Fruit fly (Drosophila melanogaster): ENCODE results near the gene CG45012.

The CG45012 gene

DNA sequence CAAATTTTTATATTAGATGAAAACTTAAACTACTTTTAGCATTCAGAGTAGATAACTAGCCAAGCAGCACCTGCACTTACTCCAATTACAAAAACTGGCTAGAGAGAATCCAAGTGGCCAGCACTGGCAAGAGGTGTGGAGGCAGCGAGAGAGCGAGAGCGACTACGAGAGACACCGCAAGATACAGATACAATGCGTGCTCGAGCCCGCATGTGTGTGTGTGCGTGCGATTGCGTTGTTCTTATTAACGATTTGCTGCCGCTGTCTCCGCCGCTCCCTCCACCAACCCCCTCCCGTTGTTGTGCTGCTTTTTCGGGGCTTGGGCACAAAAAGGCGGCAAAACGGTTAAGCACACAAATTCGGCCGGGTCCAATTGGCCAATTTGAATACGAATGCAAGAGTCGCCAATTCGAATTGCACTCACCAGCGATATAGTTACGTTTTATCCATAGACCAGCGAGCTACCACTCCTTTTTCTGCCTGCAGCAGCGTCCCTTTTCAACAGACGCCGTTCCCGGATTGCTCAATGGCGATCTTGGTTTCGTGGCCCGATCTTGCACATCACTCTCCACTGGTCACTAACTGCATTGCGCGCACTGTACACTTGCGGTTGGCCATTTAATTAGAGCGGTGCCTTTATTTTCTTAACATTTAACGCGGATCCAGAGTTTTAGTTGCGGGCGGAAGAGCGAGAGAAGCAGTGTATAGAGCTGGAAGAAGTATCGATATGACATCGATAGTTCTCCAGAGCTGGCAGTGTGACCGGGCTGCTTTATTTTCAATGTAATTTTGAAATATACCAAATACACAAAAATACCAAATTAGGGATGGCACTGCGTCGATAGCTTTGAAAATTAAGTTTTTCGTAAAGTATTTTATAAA is 25.5 kb upstream of the CG45012 start, which contains the start of gene crol (continued):
- TF ChIP-seq CG7556 (GFP tag; optimal IDR thresholded peaks at IDR 0.05) (no peak), Vsx1 (GFP tag; optimal IDR thresholded peaks at IDR 0.05) (no peak), Ada2b (GFP tag; IDR thresholded peaks at IDR 0.05) (no peak), D19B (GFP tag; optimal IDR thresholded peaks at IDR 0.05) (no peak), ap (GFP tag; IDR thresholded peaks at IDR 0.05) (no peak), phol (tag; optimal IDR thresholded peaks at IDR 0.05) (peak; percentile 43), nmo (GFP tag; optimal IDR thresholded peaks at IDR 0.05) (peak; percentile 50), CG34224 (GFP tag; IDR thresholded peaks at IDR 0.05; ENCODE audit: partially characterized antibody) (peak; percentile 88), CG10147 (GFP tag; optimal IDR thresholded peaks at IDR 0.05) (no peak), dysf (GFP tag; IDR thresholded peaks at IDR 0.05) (no peak; the same call in 2 of the 3 replicates), CG6854 (GFP tag; optimal IDR thresholded peaks at IDR 0.05) (no peak), CG13287 (GFP tag; IDR thresholded peaks at IDR 0.05; ENCODE audit: partially characterized antibody) (peak; percentile 94), CG15269 (tag; optimal IDR thresholded peaks at IDR 0.05) (peak; percentile 1), CG9727 (GFP tag; optimal IDR thresholded peaks at IDR 0.05) (peak; percentile 24), trem (tag; optimal IDR thresholded peaks at IDR 0.05) (peak; percentile 63), Camta (GFP tag; optimal IDR thresholded peaks at IDR 0.05) (no peak), tio (GFP tag; optimal IDR thresholded peaks at IDR 0.05) (no peak), CG16815 (GFP tag; optimal IDR thresholded peaks at IDR 0.05) (no peak), ems (GFP tag; optimal IDR thresholded peaks at IDR 0.05) (no peak), Meics (GFP tag; optimal IDR thresholded peaks at IDR 0.05) (peak; percentile 7), lov (optimal IDR thresholded peaks at IDR 0.05) (no peak), lov (GFP tag; IDR thresholded peaks at IDR 0.05) (no peak), jing (GFP tag; optimal IDR thresholded peaks at IDR 0.05) (no peak), CG17802 (tag; optimal IDR thresholded peaks at IDR 0.05) (no peak), fru (optimal IDR thresholded peaks at IDR 0.05) (no peak), CG3065 (GFP tag; optimal IDR thresholded peaks at IDR 0.05) (no peak), vvl (GFP tag; IDR thresholded peaks at IDR 0.05) (peak; percentile 21; the same call in 1 of the 2 replicates), pnt (GFP tag; optimal IDR thresholded peaks at IDR 0.05) (no peak), CG5245 (GFP tag; optimal IDR thresholded peaks at IDR 0.05) (peak; percentile 6), esg (GFP tag; conservative IDR thresholded peaks at IDR 0.05) (no peak), CG33213 (GFP tag; optimal IDR thresholded peaks at IDR 0.05) (peak; percentile 31), Oli (tag; optimal IDR thresholded peaks at IDR 0.05) (no peak), CG10565 (GFP tag; optimal IDR thresholded peaks at IDR 0.05) (no peak), CG14667 (GFP tag; IDR thresholded peaks at IDR 0.05) (no peak), CG5180 (GFP tag; optimal IDR thresholded peaks at IDR 0.05) (no peak), TFAM (GFP tag; optimal IDR thresholded peaks at IDR 0.05) (no peak), fu2 (GFP tag; optimal IDR thresholded peaks at IDR 0.05) (no peak), Nf-YA (GFP tag; IDR thresholded peaks at IDR 0.05) (no peak), bigmax (GFP tag; optimal IDR thresholded peaks at IDR 0.05) (no peak), Dbx (GFP tag; IDR thresholded peaks at IDR 0.05) (peak; percentile 56; the same call in 1 of the 3 replicates), az2 (GFP tag; optimal IDR thresholded peaks at IDR 0.05) (no peak), CG2712 (tag; optimal IDR thresholded peaks at IDR 0.05) (peak; percentile 51), CG17361 (GFP tag; IDR thresholded peaks at IDR 0.05) (peak; percentile 44; the same call in 1 of the 3 replicates), nom (GFP tag; optimal IDR thresholded peaks at IDR 0.05) (peak; percentile 66), Deaf1 (tag; optimal IDR thresholded peaks at IDR 0.05) (peak; percentile 93), Med (GFP tag) (peak; percentile 80), Myb (GFP tag; optimal IDR thresholded peaks at IDR 0.05) (no peak), tup (GFP tag; optimal IDR thresholded peaks at IDR 0.05) (no peak), CrebB (tag; optimal IDR thresholded peaks at IDR 0.05) (no peak), CG17328 (GFP tag; IDR thresholded peaks at IDR 0.05) (no peak)

All from whole organism, embryonic.